Fruit fly (Drosophila melanogaster) whole organism, embryonic: Measurements from ENCODE around the gene CG11085.

ENCODE experiments used
- BEAF-32 ChIP-seq: fragments of 200-800 bp; sonication (Bioruptor generic); optimal IDR thresholded peaks from 3 replicates; lab custom pipeline; 2017; ENCODE audit warnings: missing biosample characterization, missing genetic modification characterization, mild to moderate bottlenecking, moderate library complexity, missing genetic modification reagents
- CG12659 ChIP-seq: fragments of 200-800 bp; sonication (Bioruptor generic); optimal IDR thresholded peaks from 3 replicates; lab custom pipeline; 2017; ENCODE audit warnings: mild to moderate bottlenecking, missing biosample characterization, missing genetic modification reagents, missing genetic modification characterization
- CG13624 ChIP-seq: fragments of 200-800 bp; sonication (Bioruptor generic); optimal IDR thresholded peaks from 2 replicates; lab custom pipeline; 2016; ENCODE audit warnings: missing biosample characterization, missing genetic modification characterization
- CG15479 ChIP-seq: fragments of 200-800 bp; sonication (Bioruptor generic); optimal IDR thresholded peaks from 3 replicates; lab custom pipeline; 2019; ENCODE audit warnings: missing biosample characterization, mild to moderate bottlenecking, missing genetic modification characterization, moderate library complexity
- CG15514 ChIP-seq: fragments of 200-800 bp; sonication (Bioruptor generic); optimal IDR thresholded peaks from 3 replicates; lab custom pipeline; 2017; ENCODE audit warnings: missing biosample characterization, missing genetic modification characterization, mild to moderate bottlenecking, moderate library complexity, missing genetic modification reagents
- CG17361 ChIP-seq: fragments of 200-800 bp; sonication (Bioruptor generic); IDR thresholded peaks from 3 replicates; pipeline ENCODE4 v1.3.6; 2022; ENCODE audit warnings: missing biosample characterization, missing genetic modification characterization
- CG18011 ChIP-seq: fragments of 200-800 bp; sonication (Bioruptor generic); optimal IDR thresholded peaks from 2 replicates; lab custom pipeline; 2017; ENCODE audit warnings: missing biosample characterization, missing genetic modification characterization, mild to moderate bottlenecking, moderate library complexity, missing genotype
- CG18599 ChIP-seq: fragments of 200-800 bp; sonication (Bioruptor generic); optimal IDR thresholded peaks from 3 replicates; lab custom pipeline; 2017; ENCODE audit warnings: missing biosample characterization, missing genetic modification characterization, mild to moderate bottlenecking, moderate library complexity, missing genetic modification reagents
- CG30403 ChIP-seq: fragments of 200-800 bp; sonication (Bioruptor generic); optimal IDR thresholded peaks from 3 replicates; lab custom pipeline; 2016; ENCODE audit warnings: missing biosample characterization, missing genetic modification characterization
- CG31441 ChIP-seq: fragments of 200-800 bp; sonication (Bioruptor generic); IDR thresholded peaks from 2 replicates; pipeline ENCODE4 v1.3.6; 2022; ENCODE audit warnings: missing biosample characterization, missing genetic modification characterization
- CG34224 ChIP-seq: fragments of 200-800 bp; sonication (Bioruptor generic); IDR thresholded peaks from 3 replicates; pipeline ENCODE4 v1.3.6; 2022; ENCODE audit warnings: missing biosample characterization, missing genetic modification characterization; ENCODE audit not compliant: partially characterized antibody
- CG3847 ChIP-seq: fragments of 200-800 bp; sonication (Bioruptor generic); IDR thresholded peaks from 2 replicates; pipeline ENCODE4 v1.3.6; 2022; ENCODE audit warnings: missing biosample characterization, missing genetic modification characterization
- CG4282 ChIP-seq: fragments of 200-800 bp; sonication (Bioruptor generic); optimal IDR thresholded peaks from 2 replicates; lab custom pipeline; 2016; ENCODE audit warnings: missing biosample characterization, missing genetic modification characterization
- CG4404 ChIP-seq: fragments of 200-800 bp; sonication (Bioruptor generic); IDR thresholded peaks from 2 replicates; pipeline ENCODE4 v1.3.6; 2022; ENCODE audit warnings: missing biosample characterization, missing genetic modification characterization
- CG8089 ChIP-seq: fragments of 200-800 bp; sonication (Bioruptor generic); optimal IDR thresholded peaks from 3 replicates; lab custom pipeline; 2016; ENCODE audit warnings: missing biosample characterization, missing genetic modification characterization
- CG9215 ChIP-seq: fragments of 200-800 bp; sonication (Bioruptor generic); IDR thresholded peaks from 2 replicates; pipeline ENCODE4 v1.3.6; 2022; ENCODE audit warnings: missing biosample characterization, missing genetic modification characterization
- CG9437 ChIP-seq: fragments of 200-800 bp; sonication (Bioruptor generic); optimal IDR thresholded peaks from 2 replicates; lab custom pipeline; 2018; ENCODE audit warnings: missing biosample characterization, mild to moderate bottlenecking, missing genetic modification characterization
- Chrac-16 ChIP-seq: fragments of 200-800 bp; sonication (Bioruptor generic); optimal IDR thresholded peaks from 3 replicates; lab custom pipeline; 2016; ENCODE audit warnings: missing biosample characterization, missing genetic modification characterization
- CoRest ChIP-seq: fragments of 200-800 bp; sonication (Bioruptor generic); optimal IDR thresholded peaks from 3 replicates; lab custom pipeline; 2018; ENCODE audit warnings: missing biosample characterization, mild to moderate bottlenecking, missing genetic modification characterization, moderate library complexity
- Dbx ChIP-seq: fragments of 200-800 bp; sonication (Bioruptor generic); IDR thresholded peaks from 3 replicates; pipeline ENCODE4 v1.3.6; 2022; ENCODE audit warnings: missing biosample characterization, missing genetic modification characterization
- Dfd ChIP-seq, 2 experiments: fragments of >200 bp; optimal IDR thresholded peaks; 2 replicates each; lab custom pipeline; 2017; ENCODE audit warnings: missing biosample characterization in 2 of 2, missing genetic modification characterization in 2 of 2
- Doc3 ChIP-seq: fragments of 200-800 bp; sonication (Bioruptor generic); IDR thresholded peaks from 3 replicates; pipeline ENCODE4 v1.3.6; 2022; ENCODE audit warnings: missing biosample characterization, missing genetic modification characterization; ENCODE audit not compliant: partially characterized antibody
- Ets65A ChIP-seq: fragments of 200-800 bp; sonication (Bioruptor generic); peaks from one replicate; lab custom pipeline; 2016; ENCODE audit warnings: missing biosample characterization, missing genetic modification characterization
- Fer2 ChIP-seq: fragments of 200-800 bp; sonication (Bioruptor generic); optimal IDR thresholded peaks from 2 replicates; lab custom pipeline; 2018; ENCODE audit warnings: missing biosample characterization, mild to moderate bottlenecking, missing genetic modification characterization, moderate library complexity
- HmgZ ChIP-seq: fragments of 200-800 bp; sonication (Bioruptor generic); optimal IDR thresholded peaks from 2 replicates; lab custom pipeline; 2018; ENCODE audit warnings: missing biosample characterization, mild to moderate bottlenecking, missing genetic modification characterization
- Lpt ChIP-seq: fragments of >200 bp; optimal IDR thresholded peaks from 2 replicates; lab custom pipeline; 2018; ENCODE audit warnings: missing biosample characterization, missing genetic modification characterization
- Oaz ChIP-seq: fragments of 200-800 bp; sonication (Bioruptor generic); IDR thresholded peaks from 2 replicates; pipeline ENCODE4 v1.3.6; 2022; ENCODE audit warnings: missing biosample characterization, missing genetic modification characterization
- Ptx1 ChIP-seq: fragments of 200-800 bp; sonication (Bioruptor generic); IDR thresholded peaks from 2 replicates; pipeline ENCODE4 v1.3.6; 2022; ENCODE audit warnings: missing biosample characterization, missing genetic modification characterization
- Sin3A ChIP-seq: fragments of >200 bp; optimal IDR thresholded peaks from 2 replicates; lab custom pipeline; 2018
- cato ChIP-seq: fragments of 200-800 bp; sonication (Bioruptor generic); optimal IDR thresholded peaks from 2 replicates; lab custom pipeline; 2016; ENCODE audit warnings: missing biosample characterization, missing genetic modification characterization, borderline replicate concordance
- cg ChIP-seq: fragments of 200-800 bp; sonication (Bioruptor generic); optimal IDR thresholded peaks from 3 replicates; lab custom pipeline; 2019; ENCODE audit warnings: missing biosample characterization, mild to moderate bottlenecking, missing genetic modification characterization, moderate library complexity
- corto ChIP-seq: fragments of 200-800 bp; sonication (Bioruptor generic); optimal IDR thresholded peaks from 2 replicates; lab custom pipeline; 2016; ENCODE audit warnings: missing biosample characterization, mild to moderate bottlenecking, missing genetic modification characterization, moderate library complexity
- exex ChIP-seq: fragments of 200-800 bp; sonication (Bioruptor generic); optimal IDR thresholded peaks from 4 replicates; lab custom pipeline; 2018; ENCODE audit warnings: missing biosample characterization, mild to moderate bottlenecking, missing genetic modification characterization, moderate library complexity
- hb ChIP-seq: fragments of 200-800 bp; sonication (Bioruptor generic); IDR thresholded peaks from 3 replicates; pipeline ENCODE4 v1.3.6; 2022; ENCODE audit warnings: missing biosample characterization, missing genetic modification characterization; ENCODE audit not compliant: partially characterized antibody
- hkb ChIP-seq, 2 experiments: fragments of 200-800 bp in 1 of 2; fragments of >200 bp in 1 of 2; sonication (Bioruptor generic) in 1 of 2; IDR thresholded peaks in 1 of 2; optimal IDR thresholded peaks in 1 of 2; 2 replicates each; pipeline versions ENCODE4 v1.3.6 to Lab custom; 2017 to 2022; ENCODE audit warnings: missing biosample characterization in 1 of 2, missing genetic modification characterization in 1 of 2
- kah ChIP-seq: fragments of 200-800 bp; sonication (Bioruptor generic); optimal IDR thresholded peaks from 2 replicates; lab custom pipeline; 2018; ENCODE audit warnings: missing biosample characterization, mild to moderate bottlenecking, missing genetic modification characterization
- lmd ChIP-seq: fragments of 200-800 bp; sonication (Bioruptor generic); IDR thresholded peaks from 2 replicates; pipeline ENCODE4 v1.3.6; 2022; ENCODE audit warnings: missing biosample characterization, missing genetic modification characterization
- nerfin-1 ChIP-seq: fragments of 200-800 bp; sonication (Bioruptor generic); optimal IDR thresholded peaks from 3 replicates; lab custom pipeline; 2019; ENCODE audit warnings: missing biosample characterization, mild to moderate bottlenecking, missing genetic modification characterization, moderate library complexity
- otp ChIP-seq: fragments of 200-800 bp; sonication (Bioruptor generic); IDR thresholded peaks from 3 replicates; pipeline ENCODE4, ENCODE4 v1.3.6; 2022; ENCODE audit warnings: missing biosample characterization, missing genetic modification characterization
- prd ChIP-seq, 3 experiments: fragments of >200 bp in 2 of 3; fragments of 200-800 bp in 1 of 3; sonication (Bioruptor generic) in 1 of 3; optimal IDR thresholded peaks in 2 of 3; IDR thresholded peaks in 1 of 3; 2 replicates in 2 of 3; 3 replicates in 1 of 3; pipeline versions ENCODE4 v1.3.6 to Lab custom; 2017 to 2022; ENCODE audit warnings: missing biosample characterization in 1 of 3, missing genetic modification characterization in 1 of 3
- repo ChIP-seq: fragments of 200-800 bp; sonication (Bioruptor generic); optimal IDR thresholded peaks from 2 replicates; lab custom pipeline; 2016; ENCODE audit warnings: missing biosample characterization, missing genetic modification characterization
- row ChIP-seq: fragments of 200-800 bp; sonication (Bioruptor generic); IDR thresholded peaks from 3 replicates; pipeline ENCODE4 v1.3.6; 2022; ENCODE audit warnings: missing biosample characterization, missing genetic modification characterization
- sc ChIP-seq, 3 experiments: fragments of >200 bp in 2 of 3; fragments of 200-800 bp in 1 of 3; sonication (Bioruptor generic) in 1 of 3; optimal IDR thresholded peaks; 2 replicates in 2 of 3; 3 replicates in 1 of 3; lab custom pipeline; 2017; ENCODE audit warnings: mild to moderate bottlenecking in 1 of 3, missing biosample characterization in 1 of 3, missing genetic modification characterization in 1 of 3, missing genetic modification reagents in 1 of 3
- sens ChIP-seq: fragments of 200-800 bp; sonication (Bioruptor generic); peaks from one replicate; lab custom pipeline; 2016; ENCODE audit warnings: missing biosample characterization, missing genetic modification characterization
- ssp ChIP-seq: fragments of 200-800 bp; sonication (Bioruptor generic); IDR thresholded peaks from 2 replicates; pipeline ENCODE4 v1.3.6; 2022; ENCODE audit warnings: missing biosample characterization, missing genetic modification characterization
- ttk ChIP-seq: fragments of 200-800 bp; sonication (Bioruptor generic); IDR thresholded peaks from 2 replicates; pipeline ENCODE4 v2.1.2; 2022; ENCODE audit warnings: missing biosample characterization, missing genetic modification characterization
- tx ChIP-seq: fragments of 200-800 bp; sonication (Bioruptor generic); optimal IDR thresholded peaks from 2 replicates; lab custom pipeline; 2016; ENCODE audit warnings: missing biosample characterization, missing genetic modification characterization
- wor ChIP-seq: fragments of 200-800 bp; sonication (Bioruptor generic); IDR thresholded peaks from 2 replicates; pipeline ENCODE4 v1.3.6; 2022; ENCODE audit warnings: missing biosample characterization, missing genetic modification characterization

The CG11085 gene

DNA sequence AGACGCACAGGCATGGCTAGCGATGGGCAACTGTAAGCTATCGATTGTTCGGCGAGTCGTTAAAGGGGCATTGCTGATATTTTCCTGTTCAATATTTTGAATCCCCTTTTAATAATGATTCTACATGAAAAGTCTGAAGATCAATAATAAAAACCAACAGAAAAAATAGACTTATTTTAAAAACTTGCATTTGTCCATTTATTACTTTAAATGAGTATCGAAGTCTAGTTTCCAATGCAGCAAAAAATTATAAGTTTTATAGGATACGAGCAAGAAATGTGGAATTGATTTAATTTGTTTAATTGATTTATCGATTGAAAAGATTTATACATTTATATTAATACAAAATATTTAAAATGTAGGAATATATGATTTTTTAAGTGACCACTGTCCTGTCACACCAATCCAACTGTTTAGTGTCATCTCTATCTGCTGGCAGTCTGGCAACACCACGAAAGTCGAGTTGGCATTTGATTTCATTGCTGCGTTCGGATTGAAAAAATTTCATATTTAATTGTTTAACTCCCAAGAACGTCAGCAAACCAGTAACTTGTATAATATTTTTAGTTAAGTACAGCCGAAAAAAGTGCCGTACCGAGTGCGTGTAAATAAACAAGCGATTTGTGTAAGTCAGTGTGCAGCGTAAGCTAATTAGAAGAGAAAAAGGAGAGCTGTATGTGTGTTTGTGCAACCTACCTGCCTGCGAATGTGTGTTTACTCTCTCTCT is 20.3 kb upstream of the CG11085 start, which contains the start of the genes CG1824 and Sec16 (continued):
- peak; percentile 12 for TF ChIP-seq Sin3A
- TF ChIP-seq exex, result peak; percentile 60
- TF ChIP-seq corto, result no peak
- TF ChIP-seq nerfin-1, result peak; percentile 20
- peak; percentile 60 for TF ChIP-seq cg (GFP tag; lab: Kevin White, UChicago)
- 0 out of 2 replicates have a peak, but pooled peaks have one; percentile 36 for TF ChIP-seq Ptx1 (GFP tag; lab: Robert Waterston, UW)
- TF ChIP-seq otp, result no peak
- TF ChIP-seq Lpt (GFP tag; lab: Kevin White, UChicago), result no peak
- peak; percentile 72 for TF ChIP-seq sens (GFP tag; lab: Kevin White, UChicago)
- TF ChIP-seq CG17361 (GFP tag; lab: Robert Waterston, UW), result peak; percentile 84
- peak; percentile 65 for TF ChIP-seq CG9437
- no peak for TF ChIP-seq tx (GFP tag; lab: Kevin White, UChicago)
- TF ChIP-seq repo (GFP tag; lab: Kevin White, UChicago), result no peak
- no peak for TF ChIP-seq Dfd (GFP tag; optimal IDR thresholded peaks at IDR 0.05; lab: Kevin White, UChicago)
- no peak for TF ChIP-seq CG4404 (GFP tag; lab: Robert Waterston, UW)
- TF ChIP-seq Chrac-16, result peak; percentile 33
- no peak for TF ChIP-seq kah (GFP tag; lab: Kevin White, UChicago)
- TF ChIP-seq lmd, result peak; percentile 39; the same call in 1 of the 2 replicates
- TF ChIP-seq BEAF-32 (GFP tag; lab: Kevin White, UChicago), result peak; percentile 77
- TF ChIP-seq CG9215, result peak; percentile 48
- TF ChIP-seq HmgZ (tag; lab: Kevin White, UChicago), result no peak
- TF ChIP-seq Oaz (GFP tag; lab: Robert Waterston, UW), result no peak
- TF ChIP-seq CG15514, result peak; percentile 28
- no peak for TF ChIP-seq ttk
- TF ChIP-seq CG13624, result no peak
- TF ChIP-seq hkb (optimal IDR thresholded peaks at IDR 0.05; lab: Kevin White, UChicago), result no peak
- no peak for TF ChIP-seq hkb (GFP tag; IDR thresholded peaks at IDR 0.05; lab: Robert Waterston, UW)
- peak; percentile 19 for TF ChIP-seq Fer2 (tag; lab: Kevin White, UChicago)
- TF ChIP-seq Doc3 (GFP tag; lab: Robert Waterston, UW), result no peak; the same call in 2 of the 3 replicates
- TF ChIP-seq prd (optimal IDR thresholded peaks at IDR 0.05; lab: Kevin White, UChicago), result no peak
- peak; percentile 35; the same call in 1 of the 3 replicates for TF ChIP-seq prd (GFP tag; IDR thresholded peaks at IDR 0.05; lab: Robert Waterston, UW)
- no peak for TF ChIP-seq sc (optimal IDR thresholded peaks at IDR 0.05; lab: Kevin White, UChicago)
- no peak for TF ChIP-seq sc (GFP tag; optimal IDR thresholded peaks at IDR 0.05; lab: Kevin White, UChicago)
- peak; percentile 33; the same call in 1 of the 3 replicates for TF ChIP-seq Dbx
- TF ChIP-seq ssp, result peak; percentile 22; the same call in 1 of the 2 replicates
- TF ChIP-seq CG18011 (GFP tag; lab: Kevin White, UChicago), result no peak
- TF ChIP-seq cato, result peak; percentile 22
- TF ChIP-seq CG30403 (GFP tag; lab: Kevin White, UChicago), result peak; percentile 68
- TF ChIP-seq CG18599 (GFP tag; lab: Kevin White, UChicago), result peak; percentile 17
- TF ChIP-seq CG3847, result 0 out of 2 replicates have a peak, but pooled peaks have one; percentile 38
- TF ChIP-seq row, result peak; percentile 78
- TF ChIP-seq CG4282 (GFP tag; lab: Kevin White, UChicago), result no peak
- peak; percentile 73 for TF ChIP-seq Ets65A (GFP tag; lab: Kevin White, UChicago)
- peak; percentile 61; the same call in 1 of the 2 replicates for TF ChIP-seq CG31441 (GFP tag; lab: Robert Waterston, UW)
- TF ChIP-seq CoRest (tag; lab: Kevin White, UChicago), result peak; percentile 80
- TF ChIP-seq CG8089 (GFP tag; lab: Kevin White, UChicago), result no peak
- TF ChIP-seq CG15479, result peak; percentile 56
- TF ChIP-seq hb (GFP tag; lab: Robert Waterston, UW), result no peak
- TF ChIP-seq wor, result no peak
- no peak; the same call in 2 of the 3 replicates for TF ChIP-seq CG34224
- TF ChIP-seq CG12659 (GFP tag; lab: Kevin White, UChicago), result peak; percentile 45
